Fruit fly (Drosophila melanogaster) whole organism: ENCODE results near the gene Atg1.

ENCODE experiments used
- CG8478 ChIP-seq: fragments of >200 bp; optimal IDR thresholded peaks from 2 replicates; lab custom pipeline; 2018; ENCODE audit warnings: inconsistent platforms
- Dll ChIP-seq: fragments of >200 bp; optimal IDR thresholded peaks from 2 replicates; lab custom pipeline; 2017
- EcR ChIP-seq, 2 experiments: fragments of >200 bp; optimal IDR thresholded peaks; 2 replicates each; lab custom pipeline; 2017; ENCODE audit warnings: missing biosample characterization in 2 of 2, missing genetic modification characterization in 2 of 2, missing genetic modification reagents in 2 of 2
- pan ChIP-seq: fragments of >200 bp; optimal IDR thresholded peaks from 2 replicates; lab custom pipeline; 2017
- psq ChIP-seq: fragments of >200 bp; optimal IDR thresholded peaks from 2 replicates; lab custom pipeline; 2017
- usp ChIP-seq: fragments of >200 bp; optimal IDR thresholded peaks from 2 replicates; lab custom pipeline; 2017; ENCODE audit warnings: missing biosample characterization, missing genetic modification characterization, mixed read lengths

Gene Atg1

dm6 chr3L:12746241-12746640 is 58.7 kb downstream of the Atg1 start:
- TF ChIP-seq usp (GFP tag; lab: Kevin White, UChicago) (no peak), psq (no peak), CG8478 (lab: Kevin White, UChicago) (no peak), Dll (lab: Kevin White, UChicago) (no peak), EcR (GFP tag; optimal IDR thresholded peaks at IDR 0.05; lab: Kevin White, UChicago) (no peak), pan (no peak)

- TF ChIP-seq CG8478 (lab: Kevin White, UChicago) (no peak), usp (GFP tag; lab: Kevin White, UChicago) (no peak), EcR (GFP tag; optimal IDR thresholded peaks at IDR 0.05; lab: Kevin White, UChicago) (no peak), Dll (lab: Kevin White, UChicago) (no peak), psq (no peak), pan (no peak)
Observed at dm6 chr3L:12745121-12745770, 59.7 kb downstream of the Atg1 start, which contains the start of gene CG32109. Gene CG32109, plus strand, starts transcription at chr3L:12745344.

dm6 chr3L:12741608-12742007 is 63.3 kb downstream of the Atg1 start, which contains the start of gene CG32112:
Gene CG32112, plus strand, starts transcription at chr3L:12741718.
- TF ChIP-seq Dll (lab: Kevin White, UChicago) = no peak

dm6 chr3L:12735707-12736106 is 69.2 kb downstream of the Atg1 start:
- TF ChIP-seq Dll (lab: Kevin White, UChicago) (no peak), psq (no peak), usp (GFP tag; lab: Kevin White, UChicago) (no peak), CG8478 (lab: Kevin White, UChicago) (no peak), EcR (GFP tag; optimal IDR thresholded peaks at IDR 0.05; lab: Kevin White, UChicago) (no peak), pan (no peak)

- TF ChIP-seq CG8478 (lab: Kevin White, UChicago) (no peak), psq (no peak), Dll (lab: Kevin White, UChicago) (no peak), usp (GFP tag; lab: Kevin White, UChicago) (no peak), pan (no peak), EcR (GFP tag; optimal IDR thresholded peaks at IDR 0.05; lab: Kevin White, UChicago) (no peak)
Observed at dm6 chr3L:12734550-12735012, 70.3 kb downstream of the Atg1 start, which contains the start of the genes SmD1 and Ptp69D. Gene SmD1, minus strand, starts transcription at chr3L:12734611. Gene Ptp69D, plus strand, starts transcription at chr3L:12734945.
